Fruit fly (Drosophila melanogaster): ENCODE data around the gene CG3513.

Gene CG3513

DNA sequence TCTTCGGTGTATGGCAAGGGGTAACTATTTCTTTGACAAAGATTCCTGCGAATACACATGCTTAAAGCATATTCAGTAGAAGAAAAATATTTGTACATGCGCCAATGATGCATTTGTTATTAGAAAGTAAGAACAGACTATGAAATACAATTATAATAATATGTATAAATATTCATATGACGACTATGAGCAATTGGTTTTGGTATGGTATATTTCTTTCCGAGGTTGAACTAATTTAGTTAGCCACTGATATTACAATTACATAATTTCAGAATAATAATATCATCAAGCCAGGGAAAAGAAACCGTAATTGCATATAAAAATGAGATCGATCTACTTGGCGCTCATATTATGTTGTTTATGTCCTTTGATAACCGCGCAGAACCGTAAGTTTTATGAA lies 8.5 kb upstream of the CG3513 start, which contains the start of gene CG43145:
Gene CG43145, plus strand, starts transcription at position 301 of the 400 bp plus-strand sequence.
- TF ChIP-seq psq (GFP tag; optimal IDR thresholded peaks at IDR 0.05) = no peak

DNA sequence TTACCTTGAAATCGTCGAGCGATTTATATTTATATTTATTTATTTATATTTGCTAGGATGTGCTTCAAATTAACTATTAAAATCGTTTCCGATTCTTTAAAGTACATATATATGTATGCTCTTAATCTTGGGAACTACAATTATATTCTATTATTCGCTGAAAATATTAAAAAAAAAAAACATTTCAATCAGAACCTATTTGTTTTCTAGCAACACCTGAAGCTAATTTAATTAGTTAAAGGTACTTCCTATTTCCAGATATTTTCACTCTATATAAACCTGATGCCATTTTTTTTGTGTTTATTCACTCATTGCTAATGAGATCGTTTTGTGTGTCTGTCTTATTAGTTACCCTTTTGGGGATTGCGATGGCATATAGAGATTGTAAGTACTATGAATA lies 8.0 kb upstream of the CG3513 start, which contains the start of gene CG42467:
Gene CG42467, plus strand, starts transcription at position 301 of the 400 bp plus-strand sequence.
- TF ChIP-seq dmrt93B (GFP tag; optimal IDR thresholded peaks at IDR 0.05) (no peak), N (GFP tag; optimal IDR thresholded peaks at IDR 0.05) (no peak), Dif (GFP tag; optimal IDR thresholded peaks at IDR 0.05; ENCODE audit: partially characterized antibody) (no peak), Hr78 (GFP tag; optimal IDR thresholded peaks at IDR 0.05) (no peak), psq (GFP tag; optimal IDR thresholded peaks at IDR 0.05) (no peak)

DNA sequence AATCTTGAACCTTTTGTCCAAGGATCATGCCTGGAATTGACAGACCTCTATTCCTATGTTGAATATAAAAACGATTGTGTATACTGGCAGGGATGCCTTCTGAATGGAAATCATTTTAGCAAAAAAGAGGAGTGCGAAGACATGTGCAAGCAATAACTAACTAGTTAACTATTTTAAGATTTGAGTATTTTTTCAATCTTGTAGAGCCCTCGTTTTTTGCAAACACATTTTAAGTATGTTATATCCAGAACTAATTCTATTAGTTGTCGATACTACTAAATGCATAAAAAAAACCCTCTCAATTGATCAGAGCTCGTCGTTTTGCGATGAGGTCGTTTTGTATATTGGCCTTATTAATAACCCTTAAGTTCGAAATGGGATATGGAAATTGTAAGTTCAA lies 7.4 kb upstream of the CG3513 start, which contains the start of gene Sfp24C1:
Gene Sfp24C1, plus strand, starts transcription at position 301 of the 400 bp plus-strand sequence.
- TF ChIP-seq Hr83 (GFP tag; optimal IDR thresholded peaks at IDR 0.05; ENCODE audit: poor library complexity, severe bottlenecking) (no peak), dl (GFP tag; optimal IDR thresholded peaks at IDR 0.05; ENCODE audit: insufficient read depth in 1 of 2, partially characterized antibody in 2 of 2) (no peak), CrebA (GFP tag; optimal IDR thresholded peaks at IDR 0.05; ENCODE audit: borderline replicate concordance) (no peak), usp (GFP tag; optimal IDR thresholded peaks at IDR 0.05) (no peak), dmrt93B (GFP tag; optimal IDR thresholded peaks at IDR 0.05) (no peak), Dfd (GFP tag; optimal IDR thresholded peaks at IDR 0.05) (no peak), CG9705 (GFP tag; optimal IDR thresholded peaks at IDR 0.05) (no peak), Hnf4 (GFP tag; optimal IDR thresholded peaks at IDR 0.05) (no peak), Abd-B (GFP tag; optimal IDR thresholded peaks at IDR 0.05) (no peak), pan (optimal IDR thresholded peaks at IDR 0.05) (no peak), lola (GFP tag; optimal IDR thresholded peaks at IDR 0.05) (no peak), CG32264 (GFP tag; optimal IDR thresholded peaks at IDR 0.05) (no peak), Mio (GFP tag; optimal IDR thresholded peaks at IDR 0.05) (no peak), psq (GFP tag; optimal IDR thresholded peaks at IDR 0.05) (no peak)

DNA sequence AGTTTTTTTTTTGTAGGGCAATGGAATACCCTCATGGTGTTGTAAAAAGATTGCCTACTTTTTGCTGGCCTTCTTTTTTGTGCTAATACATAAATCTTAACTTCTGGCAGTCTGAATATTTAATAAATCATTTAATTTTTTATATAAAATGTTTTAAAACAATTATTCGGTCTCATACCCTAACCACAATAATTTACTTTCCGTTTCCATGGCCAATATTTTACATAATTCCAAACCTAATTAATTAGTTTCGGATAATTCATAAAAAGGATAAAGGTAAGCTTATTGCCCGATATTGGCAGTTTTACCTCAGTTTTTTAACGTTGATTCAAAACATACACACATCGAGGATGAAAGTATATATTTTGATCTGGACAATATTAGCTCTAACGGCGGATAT lies 6.9 kb upstream of the CG3513 start, which contains the start of gene CG42465:
Gene CG42465, plus strand, starts transcription at position 301 of the 400 bp plus-strand sequence.
- no peak for TF ChIP-seq sv (GFP tag; optimal IDR thresholded peaks at IDR 0.05)
- no peak for TF ChIP-seq ey (GFP tag; optimal IDR thresholded peaks at IDR 0.05)
- TF ChIP-seq sage (GFP tag; optimal IDR thresholded peaks at IDR 0.05) = no peak
- no peak for TF ChIP-seq HLH106 (tag; optimal IDR thresholded peaks at IDR 0.05)

DNA sequence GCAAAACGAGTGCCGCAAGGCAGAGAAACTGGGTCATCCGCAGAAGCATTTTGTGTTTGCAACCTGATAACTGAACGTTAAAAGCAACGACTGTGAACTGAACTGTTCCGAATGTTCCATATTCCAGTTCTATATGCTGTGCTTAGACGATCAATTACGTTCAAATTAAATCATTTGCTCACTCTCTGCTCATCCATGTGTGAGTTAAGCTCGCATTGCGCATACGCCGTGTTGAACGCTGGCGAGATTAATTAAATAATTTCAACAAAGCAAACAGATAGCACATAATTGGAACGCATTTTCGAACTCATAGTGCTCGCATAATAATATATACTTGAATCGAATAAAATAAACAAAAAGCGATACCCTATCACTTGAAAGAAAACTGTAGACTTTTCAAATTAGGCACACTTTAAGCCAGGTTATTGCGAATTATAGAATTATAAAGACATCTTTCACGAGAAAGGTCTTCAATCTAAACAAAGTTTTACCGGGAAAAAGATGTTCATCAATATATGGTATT lies 6.1 kb upstream of the CG3513 start, which contains the start of the genes CG10031 and CG42464:
Gene CG10031, minus strand, starts transcription at position 101 of the 523 bp plus-strand sequence.
Gene CG42464, plus strand, starts transcription at position 473 of the 523 bp plus-strand sequence.
- no peak for TF ChIP-seq Jra (GFP tag; optimal IDR thresholded peaks at IDR 0.05)
- TF ChIP-seq Sp1 (GFP tag; optimal IDR thresholded peaks at IDR 0.05) = no peak
- no peak for TF ChIP-seq dsf (GFP tag; optimal IDR thresholded peaks at IDR 0.05; ENCODE audit: borderline replicate concordance)
- TF ChIP-seq br (GFP tag; optimal IDR thresholded peaks at IDR 0.05) = no peak
- TF ChIP-seq N (GFP tag; optimal IDR thresholded peaks at IDR 0.05) = no peak
- TF ChIP-seq GATAd (GFP tag; optimal IDR thresholded peaks at IDR 0.05) = no peak
- no peak for TF ChIP-seq Rel (GFP tag; optimal IDR thresholded peaks at IDR 0.05)
- no peak for TF ChIP-seq Rel (tag; optimal IDR thresholded peaks at IDR 0.05)
- TF ChIP-seq Abd-B (GFP tag; optimal IDR thresholded peaks at IDR 0.05) = no peak
- no peak for TF ChIP-seq sv (GFP tag; optimal IDR thresholded peaks at IDR 0.05)
- no peak for TF ChIP-seq Hr78 (GFP tag; optimal IDR thresholded peaks at IDR 0.05)
- no peak for TF ChIP-seq Hr83 (GFP tag; optimal IDR thresholded peaks at IDR 0.05; ENCODE audit: poor library complexity, severe bottlenecking)
- no peak for TF ChIP-seq Dif (GFP tag; optimal IDR thresholded peaks at IDR 0.05; ENCODE audit: partially characterized antibody)
- no peak for TF ChIP-seq psq (GFP tag; optimal IDR thresholded peaks at IDR 0.05)
- TF ChIP-seq jim (GFP tag; optimal IDR thresholded peaks at IDR 0.05) = no peak

DNA sequence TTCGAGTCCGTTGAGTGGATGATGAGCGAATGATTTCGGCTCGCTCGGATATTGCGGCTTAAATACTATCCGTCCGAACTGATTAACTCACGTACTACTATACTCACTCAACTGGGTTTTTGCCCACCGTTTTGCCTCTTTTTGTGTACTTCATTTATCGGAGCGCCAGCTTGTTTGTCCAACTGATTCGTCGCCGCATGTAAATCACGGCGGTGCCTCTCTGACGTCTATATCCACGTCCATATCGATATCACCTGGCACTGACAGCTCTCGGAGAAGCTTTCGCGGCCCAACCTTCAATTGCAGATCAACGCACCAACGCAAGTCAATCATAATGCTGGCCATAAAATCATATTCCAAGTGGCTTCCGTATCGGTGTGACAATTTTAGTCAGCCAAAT lies 4.8 kb upstream of the CG3513 start, which contains the start of gene CG3604:
Gene CG3604, minus strand, starts transcription at position 101 of the 400 bp plus-strand sequence.
- no peak for TF ChIP-seq Rel (GFP tag; optimal IDR thresholded peaks at IDR 0.05)
- no peak for TF ChIP-seq Rel (tag; optimal IDR thresholded peaks at IDR 0.05)
- TF ChIP-seq jim (GFP tag; optimal IDR thresholded peaks at IDR 0.05) = no peak
- TF ChIP-seq GATAd (GFP tag; optimal IDR thresholded peaks at IDR 0.05) = no peak
- TF ChIP-seq Vsx2 (GFP tag; optimal IDR thresholded peaks at IDR 0.05; ENCODE audit: partially characterized antibody) = no peak
- TF ChIP-seq psq (GFP tag; optimal IDR thresholded peaks at IDR 0.05) = no peak
- TF ChIP-seq foxo (GFP tag; optimal IDR thresholded peaks at IDR 0.05) = no peak
- no peak for TF ChIP-seq dl (GFP tag; optimal IDR thresholded peaks at IDR 0.05; ENCODE audit: insufficient read depth in 1 of 2, partially characterized antibody in 2 of 2)
- no peak for TF ChIP-seq N (GFP tag; optimal IDR thresholded peaks at IDR 0.05)
- TF ChIP-seq brk (GFP tag; optimal IDR thresholded peaks at IDR 0.05) = no peak
- no peak for TF ChIP-seq Mio (GFP tag; optimal IDR thresholded peaks at IDR 0.05)
- TF ChIP-seq pan (optimal IDR thresholded peaks at IDR 0.05) = no peak
- TF ChIP-seq sv (GFP tag; optimal IDR thresholded peaks at IDR 0.05) = no peak
- no peak for TF ChIP-seq rgr (GFP tag; optimal IDR thresholded peaks at IDR 0.05)
- no peak for TF ChIP-seq CG32264 (GFP tag; optimal IDR thresholded peaks at IDR 0.05)
- TF ChIP-seq usp (GFP tag; optimal IDR thresholded peaks at IDR 0.05) = no peak
- TF ChIP-seq Jra (GFP tag; optimal IDR thresholded peaks at IDR 0.05) = no peak

Measured in whole organism, wandering third instar larva.